Fruit fly (Drosophila melanogaster): ENCODE results near the gene CG15011.

DNA sequence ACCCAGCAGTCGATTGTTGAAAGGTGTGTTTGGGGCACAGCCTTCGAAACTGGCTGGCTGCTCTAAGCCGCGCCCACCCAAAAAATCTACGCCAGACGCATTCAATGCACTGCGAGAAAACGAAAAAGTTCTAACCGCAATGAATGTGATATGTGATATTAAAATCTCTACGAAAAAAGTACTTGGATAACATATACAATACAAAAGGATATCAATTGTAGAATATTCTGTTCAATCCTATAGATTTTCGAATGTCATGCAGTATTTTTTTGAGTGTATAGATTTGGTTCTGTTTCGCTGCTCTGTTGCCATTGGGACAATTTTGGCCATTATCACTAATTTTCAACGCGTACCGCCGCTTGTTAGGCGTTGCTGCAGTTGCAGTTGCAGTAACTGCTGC is 49.2 kb downstream of the CG15011 start:
- TF ChIP-seq gl (tag; optimal IDR thresholded peaks at IDR 0.05) = no peak
- TF ChIP-seq Pif1B (GFP tag; optimal IDR thresholded peaks at IDR 0.05) = no peak
- peak; percentile 4 for TF ChIP-seq CG9948 (tag; optimal IDR thresholded peaks at IDR 0.05)
- TF ChIP-seq Pif1A (GFP tag; optimal IDR thresholded peaks at IDR 0.05) = no peak
- no peak for TF ChIP-seq Snoo (tag; optimal IDR thresholded peaks at IDR 0.05)
- TF ChIP-seq CG15710 (tag; optimal IDR thresholded peaks at IDR 0.05) = no peak
- no peak for TF ChIP-seq CG8159 (tag; optimal IDR thresholded peaks at IDR 0.05)
- peak; percentile 45 for TF ChIP-seq CG8301 (tag; optimal IDR thresholded peaks at IDR 0.05)
- TF ChIP-seq CG10348 (GFP tag; IDR thresholded peaks at IDR 0.05) = no peak
- peak; percentile 88 for TF ChIP-seq CG32121 (GFP tag; IDR thresholded peaks at IDR 0.05)
- no peak for TF ChIP-seq CG14655 (GFP tag; optimal IDR thresholded peaks at IDR 0.05)
- TF ChIP-seq CG13204 (GFP tag; optimal IDR thresholded peaks at IDR 0.05) = no peak
- no peak for TF ChIP-seq EcR (GFP tag; optimal IDR thresholded peaks at IDR 0.05)

All from whole organism, pupa.